Fruit fly (Drosophila melanogaster) whole organism, embryonic: Measurements from ENCODE around the gene CG5107.

Experiments used
- Atf3 ChIP-seq: fragments of 200-800 bp; sonication (Bioruptor generic); optimal IDR thresholded peaks from 3 replicates; lab custom pipeline; 2016; ENCODE audit warnings: missing biosample characterization, missing genetic modification characterization
- CG10321 ChIP-seq: fragments of 200-800 bp; sonication (Bioruptor generic); IDR thresholded peaks from 2 replicates; pipeline ENCODE4 v1.3.6; 2022; ENCODE audit warnings: missing biosample characterization, missing genetic modification characterization
- CG10565 ChIP-seq: fragments of 200-800 bp; sonication (Bioruptor generic); optimal IDR thresholded peaks from 3 replicates; lab custom pipeline; 2016; ENCODE audit warnings: missing biosample characterization, mild to moderate bottlenecking, missing genetic modification characterization
- CG11456 ChIP-seq: fragments of 200-800 bp; sonication (Bioruptor generic); IDR thresholded peaks from 3 replicates; pipeline ENCODE4 v1.3.6; 2022; ENCODE audit warnings: missing biosample characterization, missing genetic modification characterization
- CG11504 ChIP-seq: fragments of 200-800 bp; sonication (Bioruptor generic); optimal IDR thresholded peaks from 3 replicates; lab custom pipeline; 2019; ENCODE audit warnings: missing biosample characterization, mild to moderate bottlenecking, missing genetic modification characterization, moderate library complexity
- CG12769 ChIP-seq: fragments of 200-800 bp; sonication (Bioruptor generic); optimal IDR thresholded peaks from 2 replicates; lab custom pipeline; 2019; ENCODE audit warnings: missing biosample characterization, mild to moderate bottlenecking, missing genetic modification characterization, moderate library complexity
- CG12942 ChIP-seq: fragments of 200-800 bp; sonication (Bioruptor generic); optimal IDR thresholded peaks from 3 replicates; lab custom pipeline; 2016; ENCODE audit warnings: missing biosample characterization, missing genetic modification characterization
- CG15269 ChIP-seq: fragments of 200-800 bp; sonication (Bioruptor generic); optimal IDR thresholded peaks from 2 replicates; lab custom pipeline; 2018; ENCODE audit warnings: missing biosample characterization, mild to moderate bottlenecking, missing genetic modification characterization, moderate library complexity
- CG1602 ChIP-seq: fragments of 200-800 bp; sonication (Bioruptor generic); optimal IDR thresholded peaks from 3 replicates; lab custom pipeline; 2016; ENCODE audit warnings: missing biosample characterization, missing genetic modification characterization
- CG17328 ChIP-seq: fragments of 200-800 bp; sonication (Bioruptor generic); IDR thresholded peaks from 2 replicates; pipeline ENCODE4 v1.3.6; 2022; ENCODE audit warnings: missing biosample characterization, missing genetic modification characterization
- CG17361 ChIP-seq: fragments of 200-800 bp; sonication (Bioruptor generic); IDR thresholded peaks from 3 replicates; pipeline ENCODE4 v1.3.6; 2022; ENCODE audit warnings: missing biosample characterization, missing genetic modification characterization
- CG17912 ChIP-seq: fragments of 200-800 bp; sonication (Bioruptor generic); optimal IDR thresholded peaks from 2 replicates; lab custom pipeline; 2018; ENCODE audit warnings: missing biosample characterization, mild to moderate bottlenecking, missing genetic modification characterization
- CG18764 ChIP-seq: fragments of 200-800 bp; sonication (Bioruptor generic); optimal IDR thresholded peaks from 3 replicates; lab custom pipeline; 2016; ENCODE audit warnings: missing biosample characterization, missing genetic modification characterization
- CG2202 ChIP-seq: fragments of 200-800 bp; sonication (Bioruptor generic); optimal IDR thresholded peaks from 2 replicates; lab custom pipeline; 2018; ENCODE audit warnings: missing biosample characterization, mild to moderate bottlenecking, missing genetic modification characterization
- CG34422 ChIP-seq: fragments of 200-800 bp; sonication (Bioruptor generic); IDR thresholded peaks from 3 replicates; pipeline ENCODE4 v1.3.6; 2022; ENCODE audit warnings: missing biosample characterization, missing genetic modification characterization
- CG43689 ChIP-seq: fragments of 200-800 bp; sonication (Bioruptor generic); IDR thresholded peaks from 2 replicates; pipeline ENCODE4 v1.3.6; 2022; ENCODE audit warnings: missing biosample characterization, missing genetic modification characterization
- CG4730 ChIP-seq: fragments of 200-800 bp; sonication (Bioruptor generic); IDR thresholded peaks from 2 replicates; pipeline ENCODE4 v1.3.6; 2022; ENCODE audit warnings: missing biosample characterization, missing genetic modification characterization
- CG4820 ChIP-seq: fragments of 200-800 bp; sonication (Bioruptor generic); optimal IDR thresholded peaks from 3 replicates; lab custom pipeline; 2016; ENCODE audit warnings: missing biosample characterization, missing genetic modification characterization
- CG6654 ChIP-seq: fragments of 200-800 bp; sonication (Bioruptor generic); optimal IDR thresholded peaks from 2 replicates; lab custom pipeline; 2017; ENCODE audit warnings: missing biosample characterization, mild to moderate bottlenecking, missing genetic modification characterization
- CG6791 ChIP-seq: fragments of 200-800 bp; sonication (Bioruptor generic); IDR thresholded peaks from 3 replicates; pipeline ENCODE4 v1.3.6; 2022; ENCODE audit warnings: missing biosample characterization, missing genetic modification characterization; ENCODE audit not compliant: partially characterized antibody
- CG8281 ChIP-seq: fragments of 200-800 bp; sonication (Bioruptor generic); optimal IDR thresholded peaks from 2 replicates; lab custom pipeline; 2018; ENCODE audit warnings: missing biosample characterization, mild to moderate bottlenecking, missing genetic modification characterization, moderate library complexity
- CG8924 ChIP-seq: fragments of 200-800 bp; optimal IDR thresholded peaks from 3 replicates; lab custom pipeline; 2019; ENCODE audit warnings: missing biosample characterization, mild to moderate bottlenecking, missing genetic modification characterization, moderate library complexity
- CG9797 ChIP-seq: fragments of 200-800 bp; sonication (Bioruptor generic); optimal IDR thresholded peaks from 3 replicates; lab custom pipeline; 2018; ENCODE audit warnings: missing biosample characterization, mild to moderate bottlenecking, missing genetic modification characterization
- Chrac-16 ChIP-seq: fragments of 200-800 bp; sonication (Bioruptor generic); optimal IDR thresholded peaks from 3 replicates; lab custom pipeline; 2016; ENCODE audit warnings: missing biosample characterization, missing genetic modification characterization
- CoRest ChIP-seq: fragments of 200-800 bp; sonication (Bioruptor generic); optimal IDR thresholded peaks from 3 replicates; lab custom pipeline; 2018; ENCODE audit warnings: missing biosample characterization, mild to moderate bottlenecking, missing genetic modification characterization, moderate library complexity
- CrebB ChIP-seq: fragments of 200-800 bp; sonication (Bioruptor generic); optimal IDR thresholded peaks from 3 replicates; lab custom pipeline; 2018; ENCODE audit warnings: missing biosample characterization, mild to moderate bottlenecking, missing genetic modification characterization
- Ets65A ChIP-seq: fragments of 200-800 bp; sonication (Bioruptor generic); peaks from one replicate; lab custom pipeline; 2016; ENCODE audit warnings: missing biosample characterization, missing genetic modification characterization
- Ets97D ChIP-seq: fragments of 200-800 bp; sonication (Bioruptor generic); optimal IDR thresholded peaks from 3 replicates; lab custom pipeline; 2016; ENCODE audit warnings: missing biosample characterization, missing genetic modification characterization
- H2.0 ChIP-seq: fragments of 200-800 bp; sonication (Bioruptor generic); IDR thresholded peaks from 2 replicates; pipeline ENCODE4 v1.3.6; 2022; ENCODE audit warnings: missing biosample characterization, missing genetic modification characterization
- HLH4C ChIP-seq: fragments of 200-800 bp; sonication (Bioruptor generic); IDR thresholded peaks from 3 replicates; pipeline ENCODE4 v1.3.6; 2022; ENCODE audit warnings: missing biosample characterization, missing genetic modification characterization; ENCODE audit not compliant: partially characterized antibody
- Hr3 ChIP-seq: fragments of 200-800 bp; sonication (Bioruptor generic); optimal IDR thresholded peaks from 3 replicates; lab custom pipeline; 2016; ENCODE audit warnings: missing biosample characterization, missing genetic modification characterization
- Hr51 ChIP-seq, 2 experiments: fragments of 200-800 bp; sonication (Bioruptor generic); optimal IDR thresholded peaks; 2 replicates in 1 of 2; 3 replicates in 1 of 2; lab custom pipeline; 2016 to 2018; ENCODE audit warnings: missing biosample characterization in 2 of 2, missing genetic modification characterization in 2 of 2, mild to moderate bottlenecking in 1 of 2, moderate library complexity in 1 of 2
- Mad ChIP-seq: fragments of 200-800 bp; sonication (Bioruptor generic); optimal IDR thresholded peaks from 2 replicates; lab custom pipeline; 2016; ENCODE audit warnings: missing biosample characterization, missing genetic modification characterization
- bcd ChIP-seq: fragments of 200-800 bp; sonication (Bioruptor generic); optimal IDR thresholded peaks from 2 replicates; lab custom pipeline; 2017; ENCODE audit warnings: missing biosample characterization, mild to moderate bottlenecking, missing genetic modification characterization
- caup ChIP-seq: fragments of 200-800 bp; sonication (Bioruptor generic); optimal IDR thresholded peaks from 3 replicates; lab custom pipeline; 2017; ENCODE audit warnings: missing biosample characterization, mild to moderate bottlenecking, missing genetic modification characterization, moderate library complexity; ENCODE audit not compliant: severe bottlenecking
- cwo ChIP-seq: fragments of 200-800 bp; sonication (Bioruptor generic); optimal IDR thresholded peaks from 3 replicates; lab custom pipeline; 2017; ENCODE audit warnings: missing biosample characterization, missing genetic modification characterization, mild to moderate bottlenecking, moderate library complexity, missing genetic modification reagents
- eve ChIP-seq, 2 experiments: fragments of >200 bp; optimal IDR thresholded peaks; 2 replicates each; lab custom pipeline; 2017; ENCODE audit warnings: missing biosample characterization in 2 of 2, missing genetic modification characterization in 2 of 2
- gem ChIP-seq: fragments of 200-800 bp; sonication (Bioruptor generic); optimal IDR thresholded peaks from 2 replicates; lab custom pipeline; 2019; ENCODE audit warnings: missing biosample characterization, mild to moderate bottlenecking, missing genetic modification characterization, moderate library complexity
- gsb-n ChIP-seq: fragments of 200-800 bp; sonication (Bioruptor generic); optimal IDR thresholded peaks from 3 replicates; lab custom pipeline; 2018; ENCODE audit warnings: missing biosample characterization, mild to moderate bottlenecking, missing genetic modification characterization
- hbn ChIP-seq: fragments of 200-800 bp; sonication (Bioruptor generic); IDR thresholded peaks from 2 replicates; pipeline ENCODE4 v1.3.6; 2022; ENCODE audit warnings: missing biosample characterization, missing genetic modification characterization; ENCODE audit not compliant: partially characterized antibody
- lov ChIP-seq, 2 experiments: fragments of 200-800 bp in 1 of 2; fragments of >200 bp in 1 of 2; sonication (Bioruptor generic) in 1 of 2; IDR thresholded peaks in 1 of 2; optimal IDR thresholded peaks in 1 of 2; 2 replicates in 1 of 2; 3 replicates in 1 of 2; pipeline versions ENCODE4 v1.3.6 to Lab custom; 2017 to 2022; ENCODE audit warnings: missing biosample characterization in 1 of 2, missing genetic modification characterization in 1 of 2
- phol ChIP-seq: fragments of 200-800 bp; sonication (Bioruptor generic); optimal IDR thresholded peaks from 3 replicates; lab custom pipeline; 2018; ENCODE audit warnings: missing biosample characterization, mild to moderate bottlenecking, missing genetic modification characterization, moderate library complexity
- sd ChIP-seq: fragments of 200-800 bp; sonication (Bioruptor generic); optimal IDR thresholded peaks from 3 replicates; lab custom pipeline; 2018; ENCODE audit warnings: missing biosample characterization, mild to moderate bottlenecking, missing genetic modification characterization, moderate library complexity
- sens ChIP-seq: fragments of 200-800 bp; sonication (Bioruptor generic); peaks from one replicate; lab custom pipeline; 2016; ENCODE audit warnings: missing biosample characterization, missing genetic modification characterization
- sob ChIP-seq: fragments of 200-800 bp; sonication (Bioruptor generic); IDR thresholded peaks from 2 replicates; pipeline ENCODE4 v1.3.6; 2022; ENCODE audit warnings: missing biosample characterization, missing genetic modification characterization
- twi ChIP-seq: fragments of 200-800 bp; optimal IDR thresholded peaks from 2 replicates; lab custom pipeline; 2019; ENCODE audit warnings: missing biosample characterization, mild to moderate bottlenecking, missing genetic modification characterization, moderate library complexity
- unc-4 ChIP-seq: fragments of 200-800 bp; sonication (Bioruptor generic); IDR thresholded peaks from 2 replicates; pipeline ENCODE4 v1.3.6; 2022; ENCODE audit warnings: missing biosample characterization, missing genetic modification characterization; ENCODE audit not compliant: partially characterized antibody
- wdn ChIP-seq: fragments of 200-800 bp; sonication (Bioruptor generic); IDR thresholded peaks from 2 replicates; pipeline ENCODE4 v1.3.6; 2022; ENCODE audit warnings: missing biosample characterization, missing genetic modification characterization
- zfh2 ChIP-seq: fragments of 200-800 bp; sonication (Bioruptor generic); optimal IDR thresholded peaks from 2 replicates; lab custom pipeline; 2016; ENCODE audit warnings: missing biosample characterization, missing genetic modification characterization

The CG5107 gene

dm6 chr3R:25532406-25533225 is 27.6 kb downstream of the CG5107 start (continued):
- TF ChIP-seq wdn (GFP tag; lab: Robert Waterston, UW), result no peak
- TF ChIP-seq Ets97D (GFP tag; lab: Kevin White, UChicago), result no peak
- TF ChIP-seq Ets65A (GFP tag; lab: Kevin White, UChicago), result no peak
- no peak for TF ChIP-seq CG12942
- peak; percentile 64 for TF ChIP-seq gem (tag; lab: Kevin White, UChicago)
- TF ChIP-seq hbn (GFP tag; lab: Robert Waterston, UW), result no peak
- TF ChIP-seq sd (tag; lab: Kevin White, UChicago), result peak; percentile 34
- no peak for TF ChIP-seq Chrac-16 (GFP tag; lab: Kevin White, UChicago)
- peak; percentile 11 for TF ChIP-seq bcd
- peak; percentile 16 for TF ChIP-seq CG8924 (tag; lab: Kevin White, UChicago)
- no peak for TF ChIP-seq lov (optimal IDR thresholded peaks at IDR 0.05; lab: Kevin White, UChicago)
- no peak for TF ChIP-seq lov (GFP tag; IDR thresholded peaks at IDR 0.05; lab: Robert Waterston, UW)
- peak in 1 of 2 experiments; percentile 36 for TF ChIP-seq Hr51 (GFP tag; optimal IDR thresholded peaks at IDR 0.05; lab: Kevin White, UChicago)
- TF ChIP-seq CG43689 (GFP tag; lab: Robert Waterston, UW), result no peak
- TF ChIP-seq CG6791, result no peak
- peak; percentile 28 for TF ChIP-seq CG15269 (tag; lab: Kevin White, UChicago)
- TF ChIP-seq Atf3, result no peak
- TF ChIP-seq CG1602, result no peak
- TF ChIP-seq eve (GFP tag; optimal IDR thresholded peaks at IDR 0.05; lab: Kevin White, UChicago), result no peak
- no peak for TF ChIP-seq HLH4C
- no peak for TF ChIP-seq CG18764 (GFP tag; lab: Kevin White, UChicago)
- no peak for TF ChIP-seq gsb-n (tag; lab: Kevin White, UChicago)
- TF ChIP-seq phol, result no peak
- peak; percentile 36 for TF ChIP-seq CoRest
- no peak for TF ChIP-seq CG9797 (GFP tag; lab: Kevin White, UChicago)
- TF ChIP-seq CG17361, result peak; percentile 55; the same call in 2 of the 3 replicates
- TF ChIP-seq CG10321 (GFP tag; lab: Robert Waterston, UW), result no peak
- peak; percentile 55 for TF ChIP-seq CG11504 (tag; lab: Kevin White, UChicago)
- TF ChIP-seq CrebB, result no peak
- TF ChIP-seq Mad, result no peak
- TF ChIP-seq sob (GFP tag; lab: Robert Waterston, UW), result peak; percentile 16; the same call in 1 of the 2 replicates
- peak; percentile 41 for TF ChIP-seq CG12769
- TF ChIP-seq caup (GFP tag; lab: Kevin White, UChicago), result no peak
- no peak for TF ChIP-seq zfh2 (GFP tag; lab: Kevin White, UChicago)
- no peak for TF ChIP-seq CG34422 (GFP tag; lab: Robert Waterston, UW)
- TF ChIP-seq sens (GFP tag; lab: Kevin White, UChicago), result no peak
- no peak for TF ChIP-seq twi
- no peak for TF ChIP-seq CG4820 (GFP tag; lab: Kevin White, UChicago)
- TF ChIP-seq cwo (GFP tag; lab: Kevin White, UChicago), result no peak
- TF ChIP-seq CG10565 (GFP tag; lab: Kevin White, UChicago), result no peak
- no peak for TF ChIP-seq CG17912 (GFP tag; lab: Kevin White, UChicago)
- no peak for TF ChIP-seq CG4730 (GFP tag; lab: Robert Waterston, UW)
- TF ChIP-seq CG2202 (tag; lab: Kevin White, UChicago), result no peak
- TF ChIP-seq CG8281 (tag; lab: Kevin White, UChicago), result no peak
- TF ChIP-seq CG6654 (GFP tag; lab: Kevin White, UChicago), result no peak
- no peak for TF ChIP-seq Hr3 (GFP tag; lab: Kevin White, UChicago)
- TF ChIP-seq CG17328 (GFP tag; lab: Robert Waterston, UW), result peak; percentile 27; the same call in 1 of the 2 replicates
- no peak for TF ChIP-seq CG11456 (GFP tag; lab: Robert Waterston, UW)
- no peak for TF ChIP-seq H2.0
- TF ChIP-seq unc-4 (GFP tag; lab: Robert Waterston, UW), result no peak
